Worm (Caenorhabditis elegans) whole organism, L2 larva: ENCODE data around the gene sre-6.

Experiments
- C34F6.9 ChIP-seq: fragments of 150-350 bp; optimal IDR thresholded peaks from 2 replicates; lab custom pipeline; 2014; ENCODE audit warnings: missing biosample characterization, missing genetic modification characterization
- F13H6.1 ChIP-seq: sonication (generic microtip); optimal IDR thresholded peaks from 2 replicates; lab custom pipeline; 2016; ENCODE audit warnings: missing genetic modification characterization, missing compliant biosample characterization
- ZK546.5 ChIP-seq: sonication (generic microtip); optimal IDR thresholded peaks from 2 replicates; lab custom pipeline; 2017; ENCODE audit warnings: missing biosample characterization, missing genetic modification characterization
- aly-2 ChIP-seq: fragments of 150-350 bp; optimal IDR thresholded peaks from 2 replicates; lab custom pipeline; 2014; ENCODE audit warnings: missing biosample characterization, missing genetic modification characterization
- ama-1 ChIP-seq: fragments of 150-350 bp; optimal IDR thresholded peaks from 2 replicates; lab custom pipeline; 2018; ENCODE audit warnings: inconsistent platforms
- blmp-1 ChIP-seq: sonication (generic microtip); optimal IDR thresholded peaks from 2 replicates; lab custom pipeline; 2017; ENCODE audit warnings: missing genetic modification characterization, mild to moderate bottlenecking, missing compliant biosample characterization, antibody characterized with exemption, moderate library complexity; ENCODE audit not compliant: insufficient read depth
- ceh-16 ChIP-seq: fragments of 150-350 bp; optimal IDR thresholded peaks from 2 replicates; lab custom pipeline; 2014; ENCODE audit warnings: missing biosample characterization, missing genetic modification characterization
- crh-2 ChIP-seq: sonication (generic microtip); optimal IDR thresholded peaks from 2 replicates; lab custom pipeline; 2017; ENCODE audit warnings: missing biosample characterization, missing genetic modification characterization
- elt-3 ChIP-seq: sonication (generic microtip); optimal IDR thresholded peaks from 2 replicates; lab custom pipeline; 2017; ENCODE audit warnings: missing biosample characterization, missing genetic modification characterization
- fos-1 ChIP-seq: fragments of 150-350 bp; optimal IDR thresholded peaks from 2 replicates; lab custom pipeline; 2014; ENCODE audit warnings: missing biosample characterization, missing genetic modification characterization
- gmeb-1 ChIP-seq: fragments of 150-350 bp; optimal IDR thresholded peaks from 2 replicates; lab custom pipeline; 2014; ENCODE audit warnings: missing biosample characterization, missing genetic modification characterization
- lin-11 ChIP-seq: fragments of 150-350 bp; sonication (generic microtip); optimal IDR thresholded peaks from 2 replicates; lab custom pipeline; 2014; ENCODE audit warnings: missing biosample characterization, missing genetic modification characterization, inconsistent platforms, mixed read lengths
- lin-39 ChIP-seq: fragments of 150-350 bp; optimal IDR thresholded peaks from 2 replicates; lab custom pipeline; 2014; ENCODE audit warnings: missing biosample characterization, missing genetic modification reagents, missing genetic modification characterization
- lsy-2 ChIP-seq, 2 experiments: fragments of 150-350 bp in 1 of 2; sonication (generic microtip) in 1 of 2; optimal IDR thresholded peaks; 2 replicates each; lab custom pipeline; 2014 to 2017; ENCODE audit warnings: missing biosample characterization in 2 of 2, missing genetic modification characterization in 2 of 2
- mdl-1 ChIP-seq, 2 experiments: fragments of 150-350 bp in 1 of 2; sonication (generic microtip) in 1 of 2; optimal IDR thresholded peaks; 2 replicates each; lab custom pipeline; 2017; ENCODE audit warnings: missing biosample characterization in 2 of 2, missing genetic modification characterization in 2 of 2
- nhr-10 ChIP-seq: sonication (generic microtip); optimal IDR thresholded peaks from 2 replicates; lab custom pipeline; 2017; ENCODE audit warnings: missing biosample characterization, missing genetic modification characterization
- nhr-11 ChIP-seq: fragments of 150-350 bp; optimal IDR thresholded peaks from 2 replicates; lab custom pipeline; 2014; ENCODE audit warnings: missing biosample characterization, missing genetic modification characterization
- nhr-12 ChIP-seq: fragments of 150-350 bp; optimal IDR thresholded peaks from 2 replicates; lab custom pipeline; 2014; ENCODE audit warnings: missing biosample characterization, missing genetic modification characterization
- nhr-129 ChIP-seq: fragments of 150-350 bp; optimal IDR thresholded peaks from 2 replicates; lab custom pipeline; 2014; ENCODE audit warnings: missing biosample characterization, missing genetic modification characterization
- nhr-21 ChIP-seq: fragments of 150-350 bp; optimal IDR thresholded peaks from 2 replicates; lab custom pipeline; 2014; ENCODE audit warnings: missing biosample characterization, missing genetic modification characterization
- nhr-23 ChIP-seq: fragments of 150-350 bp; optimal IDR thresholded peaks from 2 replicates; lab custom pipeline; 2014; ENCODE audit warnings: missing biosample characterization, missing genetic modification reagents, missing genetic modification characterization
- nhr-237 ChIP-seq: fragments of 150-350 bp; optimal IDR thresholded peaks from 2 replicates; lab custom pipeline; 2014; ENCODE audit warnings: missing biosample characterization, missing genetic modification characterization
- nhr-25 ChIP-seq: fragments of 150-350 bp; sonication (generic microtip); optimal IDR thresholded peaks from 3 replicates; lab custom pipeline; 2014; ENCODE audit warnings: missing biosample characterization, missing genetic modification characterization
- nhr-6 ChIP-seq: fragments of 150-350 bp; optimal IDR thresholded peaks from 2 replicates; lab custom pipeline; 2014; ENCODE audit warnings: missing biosample characterization, missing genetic modification characterization
- nhr-77 ChIP-seq: fragments of 150-350 bp; optimal IDR thresholded peaks from 2 replicates; lab custom pipeline; 2014; ENCODE audit warnings: missing biosample characterization, missing genetic modification characterization
- skn-1 ChIP-seq: sonication (generic microtip); optimal IDR thresholded peaks from 2 replicates; lab custom pipeline; 2017; ENCODE audit warnings: missing biosample characterization, missing genetic modification characterization
- sma-3 ChIP-seq: sonication (generic microtip); optimal IDR thresholded peaks from 2 replicates; lab custom pipeline; 2016; ENCODE audit warnings: missing genetic modification reagents, missing genetic modification characterization, missing compliant biosample characterization
- sma-9 ChIP-seq, 2 experiments: fragments of 150-350 bp in 1 of 2; sonication (generic microtip) in 1 of 2; optimal IDR thresholded peaks; 2 replicates each; lab custom pipeline; 2014 to 2016; ENCODE audit warnings: missing genetic modification characterization in 2 of 2, mild to moderate bottlenecking in 1 of 2, missing biosample characterization in 1 of 2, missing compliant biosample characterization in 1 of 2, missing genetic modification reagents in 1 of 2, moderate library complexity in 1 of 2
- snpc-4 ChIP-seq: fragments of 150-350 bp; optimal IDR thresholded peaks from 2 replicates; lab custom pipeline; 2014; ENCODE audit warnings: missing biosample characterization, missing genetic modification characterization
- unc-39 ChIP-seq: fragments of 150-350 bp; optimal IDR thresholded peaks from 2 replicates; lab custom pipeline; 2014; ENCODE audit warnings: missing biosample characterization, missing genetic modification characterization
- unc-55 ChIP-seq: fragments of 150-350 bp; sonication (generic microtip); optimal IDR thresholded peaks from 3 replicates; lab custom pipeline; 2014; ENCODE audit warnings: missing biosample characterization, missing genetic modification reagents, missing genetic modification characterization
- ztf-1 ChIP-seq: fragments of 200-800 bp; sonication (Bioruptor generic); conservative IDR thresholded peaks from 2 replicates; pipeline ENCODE4 v1.3.6; 2022; ENCODE audit warnings: missing genetic modification characterization, missing compliant biosample characterization
- ztf-11 ChIP-seq: sonication (generic microtip); optimal IDR thresholded peaks from 2 replicates; lab custom pipeline; 2017; ENCODE audit warnings: missing biosample characterization, missing genetic modification characterization
- ztf-4 ChIP-seq: fragments of 150-350 bp; optimal IDR thresholded peaks from 2 replicates; lab custom pipeline; 2014; ENCODE audit warnings: missing biosample characterization, missing genetic modification characterization

Gene sre-6

ce11 chrV:10790921-10791320 is 28.3 kb upstream of the sre-6 start, which contains the start of gene D1054.9:
Gene D1054.9 (minus strand): TSS chrV:10791057.
- TF ChIP-seq nhr-23 (tag; lab: Kevin White, UChicago) (no peak), nhr-12 (tag; lab: Kevin White, UChicago) (no peak), nhr-237 (tag; lab: Kevin White, UChicago) (no peak), ztf-11 (no peak), mdl-1 (tag; optimal IDR thresholded peaks at IDR 0.05; lab: Kevin White, UChicago) (no peak), nhr-129 (tag; lab: Kevin White, UChicago) (no peak)

DNA sequence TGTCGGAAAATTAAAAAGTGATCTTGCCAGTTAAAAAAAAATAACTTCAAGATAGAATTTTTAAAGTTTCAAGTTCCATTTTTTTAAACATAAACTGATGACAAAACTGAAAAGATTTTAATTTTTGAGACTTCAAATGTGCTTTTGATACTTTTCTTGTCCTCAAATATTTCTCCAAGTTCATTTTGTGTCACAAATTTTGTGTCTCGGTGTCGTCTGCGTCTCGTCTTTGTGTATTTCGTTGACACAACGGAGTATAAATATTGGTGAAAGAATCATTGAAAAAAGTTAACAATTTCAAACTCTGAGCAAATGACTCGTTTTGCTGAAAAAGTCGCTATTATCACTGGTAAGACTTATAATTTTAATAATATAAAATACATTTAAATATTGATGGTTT is 21.4 kb upstream of the sre-6 start, which contains the start of gene D1054.8:
D1054.8 (plus strand) TSS at position 301 of the 400 bp plus-strand sequence.
- TF ChIP-seq snpc-4 (no peak), lin-11 (tag; lab: Kevin White, UChicago) (no peak), nhr-23 (tag; lab: Kevin White, UChicago) (no peak)

- TF ChIP-seq gmeb-1 (tag; lab: Kevin White, UChicago): peak; percentile 1
- no peak for TF ChIP-seq nhr-129 (tag; lab: Kevin White, UChicago)
- TF ChIP-seq nhr-237 (tag; lab: Kevin White, UChicago): no peak
- peak; percentile 83 for TF ChIP-seq sma-9 (GFP tag; optimal IDR thresholded peaks at IDR 0.05; lab: Kevin White, UChicago)
- no peak for TF ChIP-seq sma-9 (tag; optimal IDR thresholded peaks at IDR 0.05; lab: Kevin White, UChicago)
- peak; percentile 92 for TF ChIP-seq fos-1 (tag; lab: Kevin White, UChicago)
- peak; percentile 45 for TF ChIP-seq crh-2
These were observed 14.0 kb upstream of the sre-6 start, which contains the start of gene D1054.5 for ce11 chrV:10776528-10777055. Gene D1054.5 (minus strand): TSS chrV:10776578.

DNA sequence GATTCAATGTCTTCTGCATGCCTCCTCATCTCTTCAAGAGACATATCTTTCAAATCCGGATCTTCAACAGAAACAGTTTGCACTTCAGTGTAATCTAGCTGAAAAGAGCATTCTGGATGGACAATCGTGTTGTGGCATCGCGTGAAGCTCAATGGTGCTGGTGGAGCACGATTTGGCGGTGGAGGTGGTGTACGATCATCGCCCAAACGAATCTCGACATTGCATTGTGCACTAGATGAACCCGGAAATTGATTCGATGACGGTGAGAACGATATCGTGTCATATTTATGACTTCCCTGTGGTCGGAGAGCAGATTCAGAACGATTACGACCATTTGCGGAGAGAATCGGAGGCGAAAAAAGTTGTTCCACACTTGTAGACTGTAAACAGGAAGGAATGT is 10.6 kb upstream of the sre-6 start:
- TF ChIP-seq unc-39 (no peak), nhr-10 (tag; lab: Kevin White, UChicago) (no peak), nhr-237 (tag; lab: Kevin White, UChicago) (no peak)
- TF ChIP-seq, all 48 proteins: peak for 0

ce11 chrV:10771390-10771789 is 8.8 kb upstream of the sre-6 start, which contains the start of gene D1054.3:
Gene D1054.3 (plus strand): TSS chrV:10771451.
- TF ChIP-seq nhr-6 (tag; lab: Kevin White, UChicago) (no peak), gmeb-1 (tag; lab: Kevin White, UChicago) (no peak), lin-39 (tag; lab: Kevin White, UChicago) (no peak), ama-1 (no peak), C34F6.9 (tag; lab: Kevin White, UChicago) (no peak)

DNA sequence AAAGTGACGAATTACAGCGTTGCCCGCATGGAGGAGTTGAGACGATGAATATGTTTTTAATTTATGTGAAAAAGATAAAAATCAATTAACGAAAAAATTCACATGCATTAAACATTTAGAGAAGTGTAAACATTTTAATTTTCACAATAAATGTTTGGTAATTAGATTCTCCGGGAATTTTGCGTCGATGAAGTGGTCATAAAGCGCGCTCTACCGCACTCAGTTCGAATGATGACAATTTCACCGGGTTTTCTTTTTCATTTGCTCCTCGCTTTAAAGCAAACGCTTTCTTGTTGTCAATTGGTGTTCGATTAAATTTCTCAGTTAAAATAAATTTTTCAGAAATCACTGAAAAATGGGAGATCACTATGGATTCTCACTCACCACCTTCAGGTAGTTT is 7.4 kb upstream of the sre-6 start, which contains the start of the genes D1054.1 and pas-2:
D1054.1 (minus strand) TSS at position 192 of the 400 bp plus-strand sequence.
pas-2 (plus strand) TSS at position 343 of the 400 bp plus-strand sequence.
- TF ChIP-seq lsy-2 (tag; optimal IDR thresholded peaks at IDR 0.05; lab: Kevin White, UChicago): peak in 1 of 2 experiments; percentile 36
- peak; percentile 81 for TF ChIP-seq skn-1 (tag; lab: Kevin White, UChicago)
- TF ChIP-seq lin-39 (tag; lab: Kevin White, UChicago): no peak
- TF ChIP-seq crh-2: peak; percentile 24
- no peak for TF ChIP-seq F13H6.1 (tag; lab: Kevin White, UChicago)
- TF ChIP-seq C34F6.9 (tag; lab: Kevin White, UChicago): peak; percentile 50
- TF ChIP-seq, all 48 proteins: peak for 4

DNA sequence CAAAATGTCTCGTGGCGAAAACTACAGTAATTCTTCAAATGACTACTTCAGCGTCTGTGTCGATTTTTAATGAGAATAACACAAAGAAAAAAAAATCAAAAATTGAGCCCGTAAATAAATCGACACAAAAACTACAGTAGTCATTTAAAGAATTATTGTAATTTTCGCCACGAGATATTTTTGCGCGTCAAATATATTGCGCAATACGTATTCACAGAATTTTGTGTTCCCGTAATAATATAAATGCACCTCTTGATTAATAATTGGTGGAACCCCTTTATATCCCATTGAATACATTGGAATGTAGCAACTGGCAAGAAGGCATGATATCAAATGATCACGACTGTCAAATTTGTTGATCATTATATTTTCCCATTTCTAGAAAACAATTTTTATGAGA is 6.3 kb upstream of the sre-6 start:
- no peak for TF ChIP-seq nhr-21 (tag; lab: Kevin White, UChicago)
- TF ChIP-seq nhr-77: no peak
- TF ChIP-seq skn-1 (tag; lab: Kevin White, UChicago): no peak
- TF ChIP-seq ztf-11: no peak
- no peak for TF ChIP-seq nhr-23 (tag; lab: Kevin White, UChicago)
- TF ChIP-seq nhr-6 (tag; lab: Kevin White, UChicago): no peak
- TF ChIP-seq ama-1: no peak

DNA sequence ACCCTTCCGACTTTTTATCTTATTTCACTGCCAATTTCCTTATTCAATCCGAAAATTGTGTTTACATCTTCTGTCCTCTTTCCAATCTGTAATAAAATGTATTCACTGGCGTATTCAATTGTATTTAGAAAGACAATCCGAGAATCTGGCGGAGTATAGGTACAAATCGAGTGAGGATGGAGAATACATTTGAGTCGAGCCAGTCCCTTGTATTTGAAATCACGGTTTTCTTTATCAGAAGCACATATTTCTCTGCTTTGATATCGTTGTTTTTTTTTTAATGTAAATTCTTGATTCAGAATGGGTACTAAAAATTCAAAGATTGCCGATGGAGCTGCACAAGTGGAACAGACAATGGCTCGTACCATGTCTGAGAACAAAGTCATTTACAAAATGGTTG is 1.5 kb upstream of the sre-6 start, which contains the start of gene ocr-1:
ocr-1 (plus strand) TSS at position 301 of the 400 bp plus-strand sequence.
- TF ChIP-seq blmp-1 (tag; lab: Kevin White, UChicago): no peak
- TF ChIP-seq sma-3 (GFP tag; lab: Kevin White, UChicago): no peak
- no peak for TF ChIP-seq skn-1 (tag; lab: Kevin White, UChicago)
- no peak for TF ChIP-seq elt-3 (tag; lab: Kevin White, UChicago)
- TF ChIP-seq unc-39: no peak
- TF ChIP-seq lsy-2 (tag; optimal IDR thresholded peaks at IDR 0.05; lab: Kevin White, UChicago): no peak
- TF ChIP-seq nhr-6 (tag; lab: Kevin White, UChicago): no peak
- TF ChIP-seq ztf-4 (tag; lab: Kevin White, UChicago): no peak
- no peak for TF ChIP-seq nhr-77
- no peak for TF ChIP-seq unc-55 (GFP tag; lab: Kevin White, UChicago)
- no peak for TF ChIP-seq ceh-16
- no peak for TF ChIP-seq nhr-11 (tag; lab: Kevin White, UChicago)
- no peak for TF ChIP-seq ztf-1 (GFP tag; lab: Robert Waterston, UW)
- TF ChIP-seq nhr-129 (tag; lab: Kevin White, UChicago): no peak
- no peak for TF ChIP-seq ZK546.5
- no peak for TF ChIP-seq aly-2 (tag; lab: Kevin White, UChicago)
- no peak for TF ChIP-seq lin-11 (tag; lab: Kevin White, UChicago)
- no peak for TF ChIP-seq nhr-25 (tag; lab: Kevin White, UChicago)
